Fruit fly (Drosophila melanogaster): ENCODE measurements around the gene Ten-a.
A peak's percentile ranks its signal among the peaks of the same experiment; 100 is the strongest.

The Ten-a gene

DNA sequence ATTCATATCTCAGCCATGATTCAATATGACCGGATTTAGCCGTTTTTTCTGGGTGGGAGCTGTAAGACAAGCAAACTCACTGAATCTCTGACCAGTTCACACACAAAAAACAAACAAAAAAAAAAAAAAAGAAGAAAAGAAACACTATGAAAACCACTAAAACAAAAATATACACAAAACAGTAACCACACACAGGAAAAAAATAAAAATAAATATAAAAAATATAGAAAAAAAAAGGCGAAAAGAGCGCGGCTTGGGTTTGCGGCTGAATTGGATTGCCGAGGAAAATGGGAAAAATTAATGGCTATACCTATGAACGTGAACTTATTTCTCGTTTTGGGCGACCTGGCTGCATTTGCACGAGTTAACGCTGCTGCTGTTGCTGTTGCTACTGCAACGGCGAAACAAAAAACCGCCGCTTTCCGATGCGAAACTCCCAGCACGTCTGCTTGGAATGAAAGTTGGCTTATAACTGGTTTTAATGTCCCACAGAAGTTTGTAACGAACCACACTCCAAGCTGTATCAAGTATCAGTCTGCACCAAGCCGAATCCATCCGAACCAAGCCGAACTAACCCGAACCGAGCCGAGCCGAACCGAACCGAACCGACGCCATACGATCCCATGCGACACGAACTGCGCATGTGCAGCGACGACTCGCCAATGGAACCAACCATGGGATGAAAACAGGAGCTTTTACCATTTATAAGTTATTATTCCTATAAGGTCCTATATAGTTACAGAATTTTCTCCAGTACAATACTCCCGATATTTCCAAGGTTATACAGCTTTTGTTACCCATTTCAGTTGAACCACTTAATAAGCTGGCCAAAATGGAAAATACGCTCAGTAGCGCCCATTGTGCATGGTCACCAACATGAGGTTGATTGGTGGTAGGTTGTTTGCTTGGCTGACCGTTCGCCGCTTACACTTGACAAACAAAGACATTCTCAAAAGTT, 39.8 kb upstream of the Ten-a start, which contains the start of gene fw (continued):
- no peak for TF ChIP-seq ind (GFP tag; optimal IDR thresholded peaks at IDR 0.05)
- TF ChIP-seq twi (tag; optimal IDR thresholded peaks at IDR 0.05): no peak
- no peak for TF ChIP-seq sima (GFP tag; optimal IDR thresholded peaks at IDR 0.05)
- TF ChIP-seq croc (GFP tag; conservative IDR thresholded peaks at IDR 0.05): no peak
- TF ChIP-seq cwo (GFP tag; optimal IDR thresholded peaks at IDR 0.05): peak; percentile 16
- no peak for TF ChIP-seq pho (GFP tag; optimal IDR thresholded peaks at IDR 0.05)
- TF ChIP-seq bsh (GFP tag; optimal IDR thresholded peaks at IDR 0.05): peak in 1 of 2 experiments; percentile 67
- TF ChIP-seq CG6813 (GFP tag; optimal IDR thresholded peaks at IDR 0.05): no peak
- no peak for TF ChIP-seq schlank (tag; optimal IDR thresholded peaks at IDR 0.05)
- peak; percentile 77 for TF ChIP-seq CG12769 (tag; optimal IDR thresholded peaks at IDR 0.05)
- TF ChIP-seq E2f2 (GFP tag; IDR thresholded peaks at IDR 0.05): peak; percentile 29; the same call in 1 of the 2 replicates
- TF ChIP-seq Pdp1 (GFP tag; optimal IDR thresholded peaks at IDR 0.05): peak in 1 of 2 experiments; percentile 32
- no peak for TF ChIP-seq jumu (GFP tag; optimal IDR thresholded peaks at IDR 0.05)
- no peak for TF ChIP-seq CG11093 (GFP tag; IDR thresholded peaks at IDR 0.05)
- TF ChIP-seq Chrac-16 (GFP tag; optimal IDR thresholded peaks at IDR 0.05): no peak
- TF ChIP-seq mld (GFP tag; IDR thresholded peaks at IDR 0.05; ENCODE audit: partially characterized antibody): no peak
- TF ChIP-seq Bgb (GFP tag; IDR thresholded peaks at IDR 0.05; ENCODE audit: partially characterized antibody): no peak
- TF ChIP-seq Ptx1 (GFP tag; IDR thresholded peaks at IDR 0.05): no peak
- peak; percentile 15 for TF ChIP-seq bab2 (GFP tag; optimal IDR thresholded peaks at IDR 0.05)
- TF ChIP-seq jing (GFP tag; optimal IDR thresholded peaks at IDR 0.05): no peak
- TF ChIP-seq mam (GFP tag; optimal IDR thresholded peaks at IDR 0.05): peak; percentile 20
- TF ChIP-seq Hr78 (GFP tag; optimal IDR thresholded peaks at IDR 0.05): no peak
- peak; percentile 24 for TF ChIP-seq CG2875 (GFP tag; optimal IDR thresholded peaks at IDR 0.05)
- no peak for TF ChIP-seq Side (GFP tag; optimal IDR thresholded peaks at IDR 0.05)
- no peak for TF ChIP-seq CG17912 (GFP tag; optimal IDR thresholded peaks at IDR 0.05)
- TF ChIP-seq sd (tag; optimal IDR thresholded peaks at IDR 0.05): no peak
- no peak for TF ChIP-seq usp (GFP tag; optimal IDR thresholded peaks at IDR 0.05)
- TF ChIP-seq CG3838 (GFP tag; optimal IDR thresholded peaks at IDR 0.05): no peak
- TF ChIP-seq CG13296 (GFP tag; optimal IDR thresholded peaks at IDR 0.05): no peak
- TF ChIP-seq Aef1 (GFP tag; IDR thresholded peaks at IDR 0.05): no peak
- peak; percentile 80 for TF ChIP-seq Ets65A (GFP tag)
- no peak for TF ChIP-seq Atf-2 (GFP tag; optimal IDR thresholded peaks at IDR 0.05)
- TF ChIP-seq CG12104 (GFP tag; optimal IDR thresholded peaks at IDR 0.05): no peak
- TF ChIP-seq crc (GFP tag; optimal IDR thresholded peaks at IDR 0.05): no peak
- TF ChIP-seq sim (GFP tag; IDR thresholded peaks at IDR 0.05): no peak
- TF ChIP-seq CG6175 (GFP tag; IDR thresholded peaks at IDR 0.05): no peak; the same call in 2 of the 3 replicates
- TF ChIP-seq p53 (GFP tag; optimal IDR thresholded peaks at IDR 0.05): no peak
- no peak for TF ChIP-seq CG15514 (GFP tag; optimal IDR thresholded peaks at IDR 0.05)
- TF ChIP-seq CG12942 (GFP tag; optimal IDR thresholded peaks at IDR 0.05): no peak
- no peak for TF ChIP-seq CG6654 (GFP tag; optimal IDR thresholded peaks at IDR 0.05)
- no peak for TF ChIP-seq bigmax (GFP tag; optimal IDR thresholded peaks at IDR 0.05)
- TF ChIP-seq CG6765 (GFP tag; optimal IDR thresholded peaks at IDR 0.05): no peak
- TF ChIP-seq CG4820 (GFP tag; optimal IDR thresholded peaks at IDR 0.05): no peak
- 0 out of 2 replicates have a peak, but pooled peaks have one; percentile 21 for TF ChIP-seq CG6272 (GFP tag; IDR thresholded peaks at IDR 0.05)
- TF ChIP-seq Opbp (GFP tag; IDR thresholded peaks at IDR 0.05; ENCODE audit: partially characterized antibody): no peak
- no peak for TF ChIP-seq Poxn (GFP tag; IDR thresholded peaks at IDR 0.05)
- no peak for TF ChIP-seq CG43689 (GFP tag; IDR thresholded peaks at IDR 0.05)
- no peak for TF ChIP-seq CG15479 (GFP tag; optimal IDR thresholded peaks at IDR 0.05)
- TF ChIP-seq CG2120 (GFP tag; optimal IDR thresholded peaks at IDR 0.05): peak; percentile 35
